Worm (Caenorhabditis elegans): ENCODE data around the gene Y17G7B.22.

The Y17G7B.22 gene

ce11 chrII:12039039-12039438 is 28.8 kb upstream of the Y17G7B.22 start, which contains the start of gene tpi-1:
Gene tpi-1, minus strand, starts transcription at chrII:12039139.
- no peak for TF ChIP-seq ceh-82 (tag; optimal IDR thresholded peaks at IDR 0.05)
- peak; percentile 62 for TF ChIP-seq nhr-85 (tag)

- no peak for TF ChIP-seq unc-98 (GFP tag; IDR thresholded peaks at IDR 0.05)
- TF ChIP-seq nhr-90 (tag; optimal IDR thresholded peaks at IDR 0.05; ENCODE audit: poor library complexity): peak; percentile 54
- no peak for TF ChIP-seq fkh-4 (tag; optimal IDR thresholded peaks at IDR 0.05; ENCODE audit: borderline replicate concordance)
- TF ChIP-seq snu-23 (GFP tag; optimal IDR thresholded peaks at IDR 0.05): peak; percentile 80
- TF ChIP-seq ceh-82 (tag; optimal IDR thresholded peaks at IDR 0.05): peak in 1 of 3 experiments; percentile 54
- no peak for TF ChIP-seq unc-62 (GFP tag; optimal IDR thresholded peaks at IDR 0.05)
- TF ChIP-seq mdl-1 (tag; optimal IDR thresholded peaks at IDR 0.05): peak in 1 of 2 experiments; percentile 33
- TF ChIP-seq tbx-2 (tag; optimal IDR thresholded peaks at IDR 0.05): peak; percentile 40
- TF ChIP-seq egl-27 (tag; optimal IDR thresholded peaks at IDR 0.05): no peak
- no peak for TF ChIP-seq fos-1 (tag; optimal IDR thresholded peaks at IDR 0.05)
- TF ChIP-seq mep-1 (tag; optimal IDR thresholded peaks at IDR 0.05): peak; percentile 71
- TF ChIP-seq nhr-12 (tag; optimal IDR thresholded peaks at IDR 0.05): no peak
- no peak for TF ChIP-seq C34B4.2 (tag; optimal IDR thresholded peaks at IDR 0.05)
- TF ChIP-seq zag-1 (tag; optimal IDR thresholded peaks at IDR 0.05): no peak
- no peak for TF ChIP-seq jun-1 (tag; optimal IDR thresholded peaks at IDR 0.05)
- no peak for TF ChIP-seq isw-1 (GFP tag; IDR thresholded peaks at IDR 0.05)
- peak; percentile 36 for TF ChIP-seq F16B12.6 (tag; optimal IDR thresholded peaks at IDR 0.05)
- TF ChIP-seq sup-37 (GFP tag; optimal IDR thresholded peaks at IDR 0.05): no peak
- no peak for TF ChIP-seq ces-1 (GFP tag; optimal IDR thresholded peaks at IDR 0.05)
- TF ChIP-seq rnt-1 (tag; optimal IDR thresholded peaks at IDR 0.05): no peak
- peak in 2 of 3 experiments; percentile 21 to 27 for TF ChIP-seq dpl-1 (GFP tag; optimal IDR thresholded peaks at IDR 0.05)
- no peak for TF ChIP-seq Y116A8C.19 (tag; optimal IDR thresholded peaks at IDR 0.05; ENCODE audit: borderline replicate concordance)
- peak; percentile 37 to 52 for TF ChIP-seq lsy-2 (tag; optimal IDR thresholded peaks at IDR 0.05)
- no peak for TF ChIP-seq ceh-8 (GFP tag; optimal IDR thresholded peaks at IDR 0.05)
- TF ChIP-seq lir-3 (tag; optimal IDR thresholded peaks at IDR 0.05; ENCODE audit: poor library complexity): no peak
- peak in 3 of 6 experiments; percentile 49 to 70 (median 50) for TF ChIP-seq elt-3 (tag; optimal IDR thresholded peaks at IDR 0.05)
- no peak for TF ChIP-seq tlp-1 (tag; optimal IDR thresholded peaks at IDR 0.05)
- no peak for TF ChIP-seq hlh-4 (tag; optimal IDR thresholded peaks at IDR 0.05)
- TF ChIP-seq skn-1 (tag; optimal IDR thresholded peaks at IDR 0.05): peak; percentile 26
- peak; percentile 1 for TF ChIP-seq snpc-4 (tag; optimal IDR thresholded peaks at IDR 0.05)
- peak; percentile 27 for TF ChIP-seq C16A3.4 (tag; optimal IDR thresholded peaks at IDR 0.05)
- no peak for TF ChIP-seq ztf-11 (tag; optimal IDR thresholded peaks at IDR 0.05)
- peak; percentile 73 for TF ChIP-seq nhr-85 (tag)
- TF ChIP-seq ztf-4 (tag; optimal IDR thresholded peaks at IDR 0.05): no peak
- TF ChIP-seq nhr-84 (tag; optimal IDR thresholded peaks at IDR 0.05): no peak
- no peak for TF ChIP-seq egl-13 (tag; optimal IDR thresholded peaks at IDR 0.05)
- TF ChIP-seq unc-130 (tag; optimal IDR thresholded peaks at IDR 0.05): peak; percentile 28
- TF ChIP-seq irx-1 (tag; optimal IDR thresholded peaks at IDR 0.05): no peak
- TF ChIP-seq nhr-28 (tag; optimal IDR thresholded peaks at IDR 0.05): no peak
- no peak for TF ChIP-seq efl-3 (GFP tag; optimal IDR thresholded peaks at IDR 0.05)
- TF ChIP-seq aly-2 (tag; optimal IDR thresholded peaks at IDR 0.05): no peak
- no peak for TF ChIP-seq sox-4 (tag; optimal IDR thresholded peaks at IDR 0.05)
- no peak for TF ChIP-seq hlh-17 (GFP tag; optimal IDR thresholded peaks at IDR 0.05; ENCODE audit: borderline replicate concordance)
- no peak for TF ChIP-seq pag-3 (tag; optimal IDR thresholded peaks at IDR 0.05; ENCODE audit: borderline replicate concordance, insufficient read depth)
- TF ChIP-seq grh-1 (GFP tag; IDR thresholded peaks at IDR 0.05): no peak
- peak; percentile 48 for TF ChIP-seq swsn-7 (tag; optimal IDR thresholded peaks at IDR 0.05)
- no peak for TF ChIP-seq mab-9 (GFP tag; IDR thresholded peaks at IDR 0.05)
- no peak for TF ChIP-seq nhr-76 (tag; optimal IDR thresholded peaks at IDR 0.05)
- no peak for TF ChIP-seq ama-1 (optimal IDR thresholded peaks at IDR 0.05)
- no peak for TF ChIP-seq zip-4 (GFP tag; optimal IDR thresholded peaks at IDR 0.05)
- no peak for TF ChIP-seq vab-15 (tag; optimal IDR thresholded peaks at IDR 0.05)
Observed at ce11 chrII:12040167-12040566, 27.7 kb upstream of the Y17G7B.22 start.
